Worm (Caenorhabditis elegans) whole organism, L1 larva: Measurements from ENCODE around the gene ZK353.3.
"Not testable (repeated sequence)": the region's sequence is repeated elsewhere in the genome, so short reads cannot be mapped to it uniquely, and the experiment has no call there.

ENCODE experiments used
- C04F5.9 ChIP-seq: sonication (generic microtip); optimal IDR thresholded peaks from 2 replicates; lab custom pipeline; 2016; ENCODE audit warnings: missing genetic modification characterization, missing compliant biosample characterization
- F16B12.6 ChIP-seq: fragments of 150-350 bp; optimal IDR thresholded peaks from 2 replicates; lab custom pipeline; 2014; ENCODE audit warnings: missing biosample characterization, missing genetic modification characterization
- Y116A8C.19 ChIP-seq: sonication (generic microtip); optimal IDR thresholded peaks from 2 replicates; lab custom pipeline; 2016; ENCODE audit warnings: missing compliant biosample characterization, missing genetic modification characterization, borderline replicate concordance
- aha-1 ChIP-seq: fragments of 150-350 bp; optimal IDR thresholded peaks from 2 replicates; lab custom pipeline; 2014; ENCODE audit warnings: missing biosample characterization, missing genetic modification characterization
- ceh-63 ChIP-seq: fragments of 200-800 bp; sonication (Bioruptor generic); optimal IDR thresholded peaks from 2 replicates; lab custom pipeline; 2018; ENCODE audit warnings: mild to moderate bottlenecking, missing genetic modification characterization, missing compliant biosample characterization
- ceh-82 ChIP-seq, 3 experiments: fragments of 150-350 bp in 1 of 3; sonication (generic microtip) in 2 of 3; optimal IDR thresholded peaks; 2 replicates each; lab custom pipeline; 2014 to 2017; ENCODE audit warnings: missing biosample characterization in 3 of 3, missing genetic modification characterization in 3 of 3
- ceh-88 ChIP-seq: fragments of 200-800 bp; sonication (Bioruptor generic); IDR thresholded peaks from 2 replicates; pipeline ENCODE4 v1.3.6; 2022; ENCODE audit warnings: missing genetic modification characterization, missing compliant biosample characterization
- ceh-90 ChIP-seq: sonication (generic microtip); optimal IDR thresholded peaks from 2 replicates; lab custom pipeline; 2016; ENCODE audit warnings: missing genetic modification characterization, missing compliant biosample characterization
- dpl-1 ChIP-seq, 3 experiments: fragments of 150-350 bp in 2 of 3; sonication (generic microtip) in 1 of 3; optimal IDR thresholded peaks; 2 replicates each; lab custom pipeline; 2014 to 2017; ENCODE audit warnings: missing biosample characterization in 3 of 3, missing genetic modification characterization in 3 of 3, missing genetic modification reagents in 3 of 3
- dsc-1 ChIP-seq: sonication (generic microtip); optimal IDR thresholded peaks from 2 replicates; lab custom pipeline; 2016; ENCODE audit warnings: mild to moderate bottlenecking, missing genetic modification characterization, missing compliant biosample characterization
- efl-1 ChIP-seq, 4 experiments: fragments of 150-350 bp; optimal IDR thresholded peaks in 3 of 4; peaks in 1 of 4; 1 replicate in 1 of 4; 2 replicates in 3 of 4; lab custom pipeline; 2014; ENCODE audit warnings: missing biosample characterization in 2 of 4, missing genetic modification characterization in 2 of 4, missing genetic modification reagents in 2 of 4
- efl-3 ChIP-seq: fragments of 200-800 bp; sonication (Bioruptor generic); optimal IDR thresholded peaks from 2 replicates; lab custom pipeline; 2018; ENCODE audit warnings: mild to moderate bottlenecking, missing genetic modification characterization, missing compliant biosample characterization
- egl-13 ChIP-seq: sonication (generic microtip); optimal IDR thresholded peaks from 2 replicates; lab custom pipeline; 2016; ENCODE audit warnings: missing genotype, missing genetic modification reagents, missing genetic modification characterization, missing compliant biosample characterization
- elt-2 ChIP-seq: sonication (generic microtip); optimal IDR thresholded peaks from 2 replicates; lab custom pipeline; 2016; ENCODE audit warnings: missing genetic modification characterization, mild to moderate bottlenecking, inconsistent platforms, missing compliant biosample characterization, missing genetic modification reagents
- fkh-8 ChIP-seq: sonication (generic microtip); optimal IDR thresholded peaks from 2 replicates; lab custom pipeline; 2016; ENCODE audit warnings: mild to moderate bottlenecking, missing genetic modification characterization, missing compliant biosample characterization
- fos-1 ChIP-seq: fragments of 150-350 bp; optimal IDR thresholded peaks from 2 replicates; lab custom pipeline; 2014; ENCODE audit warnings: missing biosample characterization, missing genetic modification characterization
- grh-1 ChIP-seq: fragments of 200-800 bp; sonication (Bioruptor generic); IDR thresholded peaks from 2 replicates; pipeline ENCODE4 v1.3.6; 2022; ENCODE audit warnings: missing genetic modification reagents, missing genetic modification characterization, missing compliant biosample characterization
- hlh-17 ChIP-seq: fragments of 200-800 bp; sonication (Bioruptor generic); optimal IDR thresholded peaks from 2 replicates; lab custom pipeline; 2018; ENCODE audit warnings: missing genetic modification characterization, mild to moderate bottlenecking, missing compliant biosample characterization, moderate library complexity, borderline replicate concordance
- hlh-4 ChIP-seq: sonication (generic microtip); optimal IDR thresholded peaks from 2 replicates; lab custom pipeline; 2016; ENCODE audit warnings: mild to moderate bottlenecking, missing genetic modification characterization, missing compliant biosample characterization
- hpl-2 ChIP-seq: fragments of 150-350 bp; optimal IDR thresholded peaks from 2 replicates; lab custom pipeline; 2014; ENCODE audit warnings: missing biosample characterization, missing genetic modification reagents, missing genetic modification characterization
- irx-1 ChIP-seq: sonication (generic microtip); optimal IDR thresholded peaks from 2 replicates; lab custom pipeline; 2016; ENCODE audit warnings: missing genetic modification characterization, missing compliant biosample characterization
- isw-1 ChIP-seq: fragments of 200-800 bp; sonication (Bioruptor generic); IDR thresholded peaks from 2 replicates; pipeline ENCODE4 v1.3.6; 2022; ENCODE audit warnings: missing genetic modification characterization, missing compliant biosample characterization
- jun-1 ChIP-seq: fragments of 150-350 bp; optimal IDR thresholded peaks from 2 replicates; lab custom pipeline; 2014; ENCODE audit warnings: missing biosample characterization, missing genetic modification reagents, missing genetic modification characterization
- lin-14 ChIP-seq: fragments of 200-800 bp; sonication (Bioruptor generic); optimal IDR thresholded peaks from 2 replicates; lab custom pipeline; 2018; ENCODE audit warnings: mild to moderate bottlenecking, missing genetic modification characterization, moderate library complexity, missing compliant biosample characterization
- lin-15B ChIP-seq: fragments of 150-350 bp; sonication (generic microtip); optimal IDR thresholded peaks from 3 replicates; lab custom pipeline; 2014; ENCODE audit warnings: missing biosample characterization, missing genetic modification characterization
- lin-39 ChIP-seq: fragments of 150-350 bp; optimal IDR thresholded peaks from 2 replicates; lab custom pipeline; 2014; ENCODE audit warnings: missing biosample characterization, missing genetic modification reagents, missing genetic modification characterization
- lir-3 ChIP-seq: sonication (generic microtip); optimal IDR thresholded peaks from 2 replicates; lab custom pipeline; 2016; ENCODE audit warnings: mild to moderate bottlenecking, missing genetic modification characterization, moderate library complexity, missing compliant biosample characterization; ENCODE audit not compliant: poor library complexity
- lsy-2 ChIP-seq, 2 experiments: fragments of 150-350 bp; optimal IDR thresholded peaks; 2 replicates each; lab custom pipeline; 2014; ENCODE audit warnings: missing biosample characterization in 2 of 2, missing genetic modification characterization in 2 of 2
- mep-1 ChIP-seq: fragments of 150-350 bp; optimal IDR thresholded peaks from 2 replicates; lab custom pipeline; 2014; ENCODE audit warnings: missing biosample characterization, missing genetic modification characterization
- nhr-11 ChIP-seq: fragments of 150-350 bp; optimal IDR thresholded peaks from 2 replicates; lab custom pipeline; 2014; ENCODE audit warnings: missing biosample characterization, missing genetic modification characterization
- nhr-12 ChIP-seq: sonication (generic microtip); optimal IDR thresholded peaks from 2 replicates; lab custom pipeline; 2017; ENCODE audit warnings: missing biosample characterization, missing genetic modification characterization
- nhr-19 ChIP-seq: fragments of 200-800 bp; sonication (Bioruptor generic); conservative IDR thresholded peaks from 2 replicates; pipeline ENCODE4 v1.3.6; 2022; ENCODE audit warnings: missing genetic modification characterization, missing compliant biosample characterization
- nhr-28 ChIP-seq: fragments of 150-350 bp; optimal IDR thresholded peaks from 2 replicates; lab custom pipeline; 2014; ENCODE audit warnings: missing biosample characterization, missing genetic modification characterization
- nhr-76 ChIP-seq: sonication (generic microtip); optimal IDR thresholded peaks from 2 replicates; lab custom pipeline; 2017; ENCODE audit warnings: missing biosample characterization, missing genetic modification characterization
- nhr-84 ChIP-seq: sonication (generic microtip); optimal IDR thresholded peaks from 2 replicates; lab custom pipeline; 2017; ENCODE audit warnings: missing biosample characterization, missing genetic modification characterization
- nhr-90 ChIP-seq: sonication (generic microtip); optimal IDR thresholded peaks from 2 replicates; lab custom pipeline; 2016; ENCODE audit warnings: mild to moderate bottlenecking, missing genetic modification characterization, missing compliant biosample characterization; ENCODE audit not compliant: poor library complexity
- pag-3 ChIP-seq: sonication (generic microtip); optimal IDR thresholded peaks from 2 replicates; lab custom pipeline; 2017; ENCODE audit warnings: missing genetic modification characterization, mild to moderate bottlenecking, missing compliant biosample characterization, antibody characterized with exemption, borderline replicate concordance; ENCODE audit not compliant: insufficient read depth
- pax-3 ChIP-seq: fragments of 200-800 bp; sonication (Bioruptor generic); optimal IDR thresholded peaks from 2 replicates; lab custom pipeline; 2018; ENCODE audit warnings: mild to moderate bottlenecking, missing genetic modification characterization, moderate library complexity, missing compliant biosample characterization
- pqm-1 ChIP-seq: sonication (generic microtip); optimal IDR thresholded peaks from 3 replicates; lab custom pipeline; 2017; ENCODE audit warnings: missing biosample characterization, missing genetic modification characterization
- rnt-1 ChIP-seq: sonication (generic microtip); optimal IDR thresholded peaks from 2 replicates; lab custom pipeline; 2016; ENCODE audit warnings: mild to moderate bottlenecking, missing genetic modification characterization, moderate library complexity, missing compliant biosample characterization
- snpc-4 ChIP-seq: fragments of 150-350 bp; optimal IDR thresholded peaks from 2 replicates; lab custom pipeline; 2014; ENCODE audit warnings: missing biosample characterization, missing genetic modification characterization
- snu-23 ChIP-seq: sonication (generic microtip); optimal IDR thresholded peaks from 2 replicates; lab custom pipeline; 2016; ENCODE audit warnings: missing genetic modification characterization, missing compliant biosample characterization
- sptf-1 ChIP-seq: fragments of 150-350 bp; optimal IDR thresholded peaks from 2 replicates; lab custom pipeline; 2014; ENCODE audit warnings: missing biosample characterization, missing genetic modification characterization
- swsn-7 ChIP-seq: sonication (generic microtip); optimal IDR thresholded peaks from 2 replicates; lab custom pipeline; 2016; ENCODE audit warnings: missing genetic modification characterization, missing compliant biosample characterization
- unc-30 ChIP-seq: sonication (generic microtip); optimal IDR thresholded peaks from 2 replicates; lab custom pipeline; 2017; ENCODE audit warnings: missing biosample characterization, missing genetic modification characterization
- unc-98 ChIP-seq: fragments of 200-800 bp; sonication (Bioruptor generic); IDR thresholded peaks from 2 replicates; pipeline ENCODE4 v1.3.6; 2022; ENCODE audit warnings: missing genetic modification characterization, missing compliant biosample characterization
- xbp-1 ChIP-seq: sonication (generic microtip); optimal IDR thresholded peaks from 2 replicates; lab custom pipeline; 2016; ENCODE audit warnings: missing genetic modification characterization, missing compliant biosample characterization
- zag-1 ChIP-seq: fragments of 150-350 bp; optimal IDR thresholded peaks from 2 replicates; lab custom pipeline; 2014; ENCODE audit warnings: missing biosample characterization, missing genetic modification characterization
- zip-4 ChIP-seq: fragments of 200-800 bp; sonication (Bioruptor generic); optimal IDR thresholded peaks from 2 replicates; lab custom pipeline; 2018; ENCODE audit warnings: mild to moderate bottlenecking, missing genetic modification characterization, moderate library complexity, missing compliant biosample characterization

ZK353.3 gene

ce11 chrIII:8441298-8441697, 45.5 kb downstream of the ZK353.3 start:
- TF ChIP-seq isw-1 (GFP tag; lab: Robert Waterston, UW) (peak; percentile 31; the same call in 1 of the 2 replicates), unc-98 (peak; percentile 58; the same call in 1 of the 2 replicates), efl-1 (GFP tag; optimal IDR thresholded peaks at IDR 0.05 in 1 of 2; lab: Kevin White, UChicago) (peak; percentile 9 to 57)
- not testable (repeated sequence) for TF ChIP-seq efl-1 (optimal IDR thresholded peaks at IDR 0.05; lab: Kevin White, UChicago)

DNA sequence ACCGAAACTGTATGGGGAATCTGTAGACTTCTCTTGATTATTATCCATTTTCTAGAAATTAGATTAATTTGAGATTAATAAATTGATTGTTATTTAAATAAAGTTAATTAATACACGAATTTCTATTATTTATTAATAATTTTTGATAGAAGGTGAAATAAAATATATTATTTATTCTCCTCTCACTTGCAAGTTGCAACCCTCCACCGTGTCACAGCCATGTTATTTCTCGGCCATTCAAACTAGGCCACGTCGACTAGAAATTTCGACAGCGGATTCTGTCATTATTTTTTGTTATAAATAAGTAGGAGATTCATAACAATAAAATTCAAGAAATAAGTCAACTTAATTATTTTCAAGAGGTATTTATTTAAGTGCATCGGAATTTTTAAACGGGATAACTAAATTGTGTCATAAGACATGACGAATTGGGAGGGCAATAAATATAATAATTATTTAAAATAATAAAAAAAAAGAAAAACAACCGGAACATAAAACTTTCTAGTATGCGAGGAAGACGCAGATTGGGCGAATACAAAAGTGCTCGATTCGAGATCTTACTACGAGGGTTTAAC, 47.9 kb downstream of the ZK353.3 start, which contains the start of gene ufbp-1:
ufbp-1 (minus strand) TSS at position 51 of the 575 bp plus-strand sequence.
- TF ChIP-seq nhr-12 (tag; lab: Kevin White, UChicago), result no peak
- peak; percentile 51 for TF ChIP-seq lin-14 (GFP tag; lab: Kevin White, UChicago)
- no peak for TF ChIP-seq sptf-1 (tag; lab: Kevin White, UChicago)
- peak; percentile 15 for TF ChIP-seq irx-1 (tag; lab: Kevin White, UChicago)
- no peak for TF ChIP-seq nhr-11 (tag; lab: Kevin White, UChicago)
- no peak for TF ChIP-seq ceh-82 (tag; optimal IDR thresholded peaks at IDR 0.05; lab: Kevin White, UChicago)
- no peak for TF ChIP-seq nhr-76 (tag; lab: Kevin White, UChicago)
- peak; percentile 91 for TF ChIP-seq xbp-1 (tag; lab: Kevin White, UChicago)
- no peak for TF ChIP-seq hpl-2 (GFP tag; lab: Kevin White, UChicago)
- TF ChIP-seq efl-3 (GFP tag; lab: Kevin White, UChicago), result no peak
- peak; percentile 53 for TF ChIP-seq rnt-1
- TF ChIP-seq ceh-88 (GFP tag; lab: Robert Waterston, UW), result peak; percentile 44; the same call in 1 of the 2 replicates
- TF ChIP-seq lir-3 (tag; lab: Kevin White, UChicago), result no peak
- TF ChIP-seq C04F5.9 (tag; lab: Kevin White, UChicago), result no peak
- peak; percentile 18 for TF ChIP-seq fkh-8 (tag; lab: Kevin White, UChicago)
- TF ChIP-seq elt-2 (tag; lab: Kevin White, UChicago), result peak; percentile 73
- TF ChIP-seq F16B12.6 (tag; lab: Kevin White, UChicago), result peak; percentile 1
- TF ChIP-seq swsn-7, result peak; percentile 55
- peak; percentile 5 for TF ChIP-seq zip-4 (GFP tag; lab: Kevin White, UChicago)
- peak; percentile 83 for TF ChIP-seq snpc-4
- TF ChIP-seq egl-13 (tag; lab: Kevin White, UChicago), result peak; percentile 44
- TF ChIP-seq unc-98, result no peak
- TF ChIP-seq efl-1 (optimal IDR thresholded peaks at IDR 0.05; lab: Kevin White, UChicago), result no peak
- TF ChIP-seq efl-1 (GFP tag; optimal IDR thresholded peaks at IDR 0.05 in 1 of 2; lab: Kevin White, UChicago), result peak; percentile 27 to 57
- TF ChIP-seq nhr-19 (GFP tag; lab: Robert Waterston, UW), result peak; percentile 29; the same call in 1 of the 2 replicates
- peak; percentile 15 for TF ChIP-seq hlh-4 (tag; lab: Kevin White, UChicago)
- TF ChIP-seq zag-1 (tag; lab: Kevin White, UChicago), result no peak
- TF ChIP-seq pqm-1 (tag; lab: Kevin White, UChicago), result no peak
- peak; percentile 38 for TF ChIP-seq pax-3 (tag; lab: Kevin White, UChicago)
- no peak for TF ChIP-seq aha-1
- TF ChIP-seq Y116A8C.19 (tag; lab: Kevin White, UChicago), result no peak
- peak; percentile 99 for TF ChIP-seq mep-1 (tag; lab: Kevin White, UChicago)
- TF ChIP-seq nhr-84 (tag; lab: Kevin White, UChicago), result no peak
- TF ChIP-seq lin-15B (tag; lab: Kevin White, UChicago), result peak; percentile 33
- no peak for TF ChIP-seq nhr-28 (tag; lab: Kevin White, UChicago)
- TF ChIP-seq grh-1 (GFP tag; lab: Robert Waterston, UW), result no peak
- no peak for TF ChIP-seq hlh-17 (GFP tag; lab: Kevin White, UChicago)
- no peak for TF ChIP-seq fos-1 (tag; lab: Kevin White, UChicago)
- TF ChIP-seq nhr-90 (tag; lab: Kevin White, UChicago), result peak; percentile 60
- no peak for TF ChIP-seq unc-30 (tag; lab: Kevin White, UChicago)
- TF ChIP-seq pag-3, result no peak
- TF ChIP-seq dsc-1 (tag; lab: Kevin White, UChicago), result peak; percentile 33
- peak; percentile 45 to 86 for TF ChIP-seq lsy-2 (tag; optimal IDR thresholded peaks at IDR 0.05; lab: Kevin White, UChicago)
- no peak for TF ChIP-seq ceh-63 (GFP tag; lab: Kevin White, UChicago)
- TF ChIP-seq snu-23 (GFP tag; lab: Kevin White, UChicago), result peak; percentile 60
- peak; percentile 24 to 65 (median 44) for TF ChIP-seq dpl-1 (GFP tag; optimal IDR thresholded peaks at IDR 0.05; lab: Kevin White, UChicago)
- no peak for TF ChIP-seq jun-1 (tag; lab: Kevin White, UChicago)
- TF ChIP-seq ceh-90 (tag; lab: Kevin White, UChicago), result peak; percentile 36
- no peak for TF ChIP-seq lin-39 (tag; lab: Kevin White, UChicago)
